Fruit fly (Drosophila melanogaster) whole organism, embryonic: ENCODE data around the gene CG9114.

Source experiments
- Atf6 ChIP-seq: fragments of 200-800 bp; sonication (Bioruptor generic); IDR thresholded peaks from 2 replicates; pipeline ENCODE4 v1.3.6; 2022; ENCODE audit warnings: missing biosample characterization, missing genetic modification characterization
- Bdp1 ChIP-seq: fragments of 200-800 bp; sonication (Bioruptor generic); optimal IDR thresholded peaks from 3 replicates; lab custom pipeline; 2016; ENCODE audit warnings: missing biosample characterization, missing genetic modification characterization
- BtbVII ChIP-seq: fragments of 200-800 bp; sonication (Bioruptor generic); optimal IDR thresholded peaks from 3 replicates; lab custom pipeline; 2017; ENCODE audit warnings: missing biosample characterization, mild to moderate bottlenecking, missing genetic modification characterization
- CG10979 ChIP-seq: fragments of 200-800 bp; sonication (Bioruptor generic); optimal IDR thresholded peaks from 2 replicates; lab custom pipeline; 2018; ENCODE audit warnings: missing biosample characterization, mild to moderate bottlenecking, missing genetic modification characterization, moderate library complexity
- CG11504 ChIP-seq: fragments of 200-800 bp; sonication (Bioruptor generic); optimal IDR thresholded peaks from 3 replicates; lab custom pipeline; 2019; ENCODE audit warnings: missing biosample characterization, mild to moderate bottlenecking, missing genetic modification characterization, moderate library complexity
- CG13624 ChIP-seq: fragments of 200-800 bp; sonication (Bioruptor generic); optimal IDR thresholded peaks from 2 replicates; lab custom pipeline; 2016; ENCODE audit warnings: missing biosample characterization, missing genetic modification characterization
- CG1602 ChIP-seq: fragments of 200-800 bp; sonication (Bioruptor generic); optimal IDR thresholded peaks from 3 replicates; lab custom pipeline; 2016; ENCODE audit warnings: missing biosample characterization, missing genetic modification characterization
- CG17186 ChIP-seq: fragments of 200-800 bp; sonication (Bioruptor generic); optimal IDR thresholded peaks from 3 replicates; lab custom pipeline; 2017; ENCODE audit warnings: missing biosample characterization, missing genetic modification reagents, missing genetic modification characterization
- CG17328 ChIP-seq: fragments of 200-800 bp; sonication (Bioruptor generic); IDR thresholded peaks from 2 replicates; pipeline ENCODE4 v1.3.6; 2022; ENCODE audit warnings: missing biosample characterization, missing genetic modification characterization
- CG1832 ChIP-seq: fragments of 200-800 bp; sonication (Bioruptor generic); optimal IDR thresholded peaks from 2 replicates; lab custom pipeline; 2017; ENCODE audit warnings: missing biosample characterization, mild to moderate bottlenecking, missing genetic modification characterization, inconsistent platforms
- CG18619 ChIP-seq: fragments of 200-800 bp; sonication (Bioruptor generic); optimal IDR thresholded peaks from 3 replicates; lab custom pipeline; 2017; ENCODE audit warnings: missing biosample characterization, mild to moderate bottlenecking, missing genetic modification characterization
- CG2199 ChIP-seq: fragments of 200-800 bp; sonication (Bioruptor generic); IDR thresholded peaks from 3 replicates; pipeline ENCODE4 v1.3.6; 2022; ENCODE audit warnings: missing biosample characterization, missing genetic modification characterization
- CG4404 ChIP-seq: fragments of 200-800 bp; sonication (Bioruptor generic); IDR thresholded peaks from 2 replicates; pipeline ENCODE4 v1.3.6; 2022; ENCODE audit warnings: missing biosample characterization, missing genetic modification characterization
- CG7372 ChIP-seq: fragments of 200-800 bp; sonication (Bioruptor generic); IDR thresholded peaks from 2 replicates; pipeline ENCODE4 v1.3.6; 2022; ENCODE audit warnings: missing biosample characterization, missing genetic modification characterization
- CG8359 ChIP-seq: fragments of 200-800 bp; sonication (Bioruptor generic); optimal IDR thresholded peaks from 2 replicates; lab custom pipeline; 2017; ENCODE audit warnings: missing biosample characterization, mild to moderate bottlenecking, missing genetic modification characterization, borderline replicate concordance
- Hmr ChIP-seq: fragments of 200-800 bp; sonication (Bioruptor generic); optimal IDR thresholded peaks from 3 replicates; lab custom pipeline; 2017; ENCODE audit warnings: mild to moderate bottlenecking, missing biosample characterization, missing genetic modification reagents, missing genetic modification characterization
- Kr ChIP-seq: fragments of 200-800 bp; sonication (Bioruptor generic); optimal IDR thresholded peaks from 2 replicates; lab custom pipeline; 2017; ENCODE audit warnings: missing biosample characterization, mild to moderate bottlenecking, missing genetic modification characterization
- Med ChIP-seq: fragments of 200-800 bp; sonication (Bioruptor generic); peaks from one replicate; lab custom pipeline; 2016; ENCODE audit warnings: missing biosample characterization, missing genetic modification characterization, mild to moderate bottlenecking, inconsistent platforms, moderate library complexity
- Oaz ChIP-seq: fragments of 200-800 bp; sonication (Bioruptor generic); IDR thresholded peaks from 2 replicates; pipeline ENCODE4 v1.3.6; 2022; ENCODE audit warnings: missing biosample characterization, missing genetic modification characterization
- Oli ChIP-seq: fragments of 200-800 bp; sonication (Bioruptor generic); optimal IDR thresholded peaks from 2 replicates; lab custom pipeline; 2018; ENCODE audit warnings: missing biosample characterization, mild to moderate bottlenecking, missing genetic modification characterization, moderate library complexity
- Sry-β ChIP-seq: fragments of 200-800 bp; sonication (Bioruptor generic); optimal IDR thresholded peaks from 2 replicates; lab custom pipeline; 2018; ENCODE audit warnings: missing biosample characterization, mild to moderate bottlenecking, missing genetic modification characterization, moderate library complexity
- Ssrp ChIP-seq: fragments of 200-800 bp; sonication (Bioruptor generic); optimal IDR thresholded peaks from 2 replicates; lab custom pipeline; 2018; ENCODE audit warnings: missing biosample characterization, mild to moderate bottlenecking, missing genetic modification characterization, moderate library complexity
- Trl ChIP-seq, 3 experiments: fragments of >200 bp in 2 of 3; fragments of 200-800 bp in 1 of 3; sonication (Bioruptor generic) in 1 of 3; optimal IDR thresholded peaks; 2 replicates in 1 of 3; 3 replicates in 2 of 3; lab custom pipeline; 2016 to 2017; ENCODE audit warnings: missing biosample characterization in 1 of 3, missing genetic modification characterization in 1 of 3
- Xrp1 ChIP-seq: fragments of 200-800 bp; sonication (Bioruptor generic); IDR thresholded peaks from 2 replicates; pipeline ENCODE4 v1.3.6; 2022; ENCODE audit warnings: missing biosample characterization, missing genetic modification characterization
- amos ChIP-seq: fragments of 200-800 bp; sonication (Bioruptor generic); IDR thresholded peaks from 2 replicates; pipeline ENCODE4 v1.3.6; 2022; ENCODE audit warnings: missing biosample characterization, missing genetic modification characterization; ENCODE audit not compliant: partially characterized antibody
- bsh ChIP-seq, 2 experiments: fragments of 200-800 bp; sonication (Bioruptor generic); optimal IDR thresholded peaks; 2 replicates each; lab custom pipeline; 2017 to 2018; ENCODE audit warnings: mild to moderate bottlenecking in 2 of 2, missing biosample characterization in 2 of 2, missing genetic modification characterization in 2 of 2, moderate library complexity in 1 of 2
- chif ChIP-seq, 2 experiments: fragments of 200-800 bp; sonication (Bioruptor generic); optimal IDR thresholded peaks; 3 replicates each; lab custom pipeline; 2016; ENCODE audit warnings: missing biosample characterization in 2 of 2, missing genetic modification characterization in 2 of 2
- ci ChIP-seq: fragments of 200-800 bp; sonication (Bioruptor generic); IDR thresholded peaks from 3 replicates; pipeline ENCODE4 v1.3.6; 2022; ENCODE audit warnings: missing biosample characterization, missing genetic modification characterization
- croc ChIP-seq: fragments of 200-800 bp; sonication (Bioruptor generic); conservative IDR thresholded peaks from 3 replicates; pipeline ENCODE4 v1.3.6; 2022; ENCODE audit warnings: missing biosample characterization, missing genetic modification characterization
- crp ChIP-seq, 2 experiments: fragments of 200-800 bp; sonication (Bioruptor generic); optimal IDR thresholded peaks; 2 replicates in 1 of 2; 3 replicates in 1 of 2; lab custom pipeline; 2017; ENCODE audit warnings: missing biosample characterization in 2 of 2, missing genetic modification characterization in 2 of 2, mild to moderate bottlenecking in 1 of 2, moderate library complexity in 1 of 2
- dmrt99B ChIP-seq: fragments of 200-800 bp; sonication (Bioruptor generic); optimal IDR thresholded peaks from 2 replicates; lab custom pipeline; 2018; ENCODE audit warnings: missing biosample characterization, mild to moderate bottlenecking, missing genetic modification characterization, moderate library complexity
- fu2 ChIP-seq: fragments of 200-800 bp; sonication (Bioruptor generic); optimal IDR thresholded peaks from 2 replicates; lab custom pipeline; 2016; ENCODE audit warnings: missing biosample characterization, missing genetic modification characterization
- gem ChIP-seq: fragments of 200-800 bp; sonication (Bioruptor generic); optimal IDR thresholded peaks from 2 replicates; lab custom pipeline; 2019; ENCODE audit warnings: missing biosample characterization, mild to moderate bottlenecking, missing genetic modification characterization, moderate library complexity
- grn ChIP-seq: fragments of 200-800 bp; sonication (Bioruptor generic); optimal IDR thresholded peaks from 3 replicates; lab custom pipeline; 2017; ENCODE audit warnings: missing biosample characterization, missing genetic modification characterization
- gro ChIP-seq: fragments of 200-800 bp; sonication (Bioruptor generic); optimal IDR thresholded peaks from 2 replicates; lab custom pipeline; 2016; ENCODE audit warnings: missing biosample characterization, missing genetic modification characterization
- gsb ChIP-seq: fragments of 200-800 bp; sonication (Bioruptor generic); IDR thresholded peaks from 2 replicates; pipeline ENCODE4 v1.3.6; 2022; ENCODE audit warnings: missing biosample characterization, missing genetic modification characterization
- kah ChIP-seq: fragments of 200-800 bp; sonication (Bioruptor generic); optimal IDR thresholded peaks from 2 replicates; lab custom pipeline; 2018; ENCODE audit warnings: missing biosample characterization, mild to moderate bottlenecking, missing genetic modification characterization
- nau ChIP-seq: fragments of 200-800 bp; sonication (Bioruptor generic); optimal IDR thresholded peaks from 3 replicates; lab custom pipeline; 2017; ENCODE audit warnings: missing biosample characterization, mild to moderate bottlenecking, missing genetic modification characterization, missing genetic modification reagents
- pho ChIP-seq: fragments of 200-800 bp; sonication (Bioruptor generic); optimal IDR thresholded peaks from 2 replicates; lab custom pipeline; 2016; ENCODE audit warnings: missing biosample characterization, missing genetic modification characterization
- pnt ChIP-seq: fragments of 200-800 bp; sonication (Bioruptor generic); optimal IDR thresholded peaks from 3 replicates; lab custom pipeline; 2016; ENCODE audit warnings: missing biosample characterization, missing genetic modification characterization
- sd ChIP-seq: fragments of 200-800 bp; sonication (Bioruptor generic); optimal IDR thresholded peaks from 3 replicates; lab custom pipeline; 2018; ENCODE audit warnings: missing biosample characterization, mild to moderate bottlenecking, missing genetic modification characterization, moderate library complexity
- sens ChIP-seq: fragments of 200-800 bp; sonication (Bioruptor generic); peaks from one replicate; lab custom pipeline; 2016; ENCODE audit warnings: missing biosample characterization, missing genetic modification characterization
- sens-2 ChIP-seq: fragments of 200-800 bp; sonication (Bioruptor generic); IDR thresholded peaks from 2 replicates; pipeline ENCODE4 v1.3.6; 2022; ENCODE audit warnings: missing biosample characterization, missing genetic modification characterization
- slou ChIP-seq: fragments of 200-800 bp; sonication (Bioruptor generic); optimal IDR thresholded peaks from 3 replicates; lab custom pipeline; 2016; ENCODE audit warnings: missing biosample characterization, missing genetic modification characterization
- sqz ChIP-seq: fragments of 200-800 bp; sonication (Bioruptor generic); optimal IDR thresholded peaks from 3 replicates; lab custom pipeline; 2018; ENCODE audit warnings: missing biosample characterization, mild to moderate bottlenecking, missing genetic modification characterization
- toy ChIP-seq: fragments of 200-800 bp; sonication (Bioruptor generic); IDR thresholded peaks from 2 replicates; pipeline ENCODE4 v1.3.6; 2022; ENCODE audit warnings: missing biosample characterization, missing genetic modification characterization
- unc-4 ChIP-seq: fragments of 200-800 bp; sonication (Bioruptor generic); IDR thresholded peaks from 2 replicates; pipeline ENCODE4 v1.3.6; 2022; ENCODE audit warnings: missing biosample characterization, missing genetic modification characterization; ENCODE audit not compliant: partially characterized antibody
- vfl ChIP-seq: fragments of 200-800 bp; sonication (Bioruptor generic); optimal IDR thresholded peaks from 2 replicates; lab custom pipeline; 2016; ENCODE audit warnings: missing biosample characterization, missing genetic modification characterization
- yki ChIP-seq: fragments of >200 bp; optimal IDR thresholded peaks from 3 replicates; lab custom pipeline; 2018

CG9114 gene

DNA sequence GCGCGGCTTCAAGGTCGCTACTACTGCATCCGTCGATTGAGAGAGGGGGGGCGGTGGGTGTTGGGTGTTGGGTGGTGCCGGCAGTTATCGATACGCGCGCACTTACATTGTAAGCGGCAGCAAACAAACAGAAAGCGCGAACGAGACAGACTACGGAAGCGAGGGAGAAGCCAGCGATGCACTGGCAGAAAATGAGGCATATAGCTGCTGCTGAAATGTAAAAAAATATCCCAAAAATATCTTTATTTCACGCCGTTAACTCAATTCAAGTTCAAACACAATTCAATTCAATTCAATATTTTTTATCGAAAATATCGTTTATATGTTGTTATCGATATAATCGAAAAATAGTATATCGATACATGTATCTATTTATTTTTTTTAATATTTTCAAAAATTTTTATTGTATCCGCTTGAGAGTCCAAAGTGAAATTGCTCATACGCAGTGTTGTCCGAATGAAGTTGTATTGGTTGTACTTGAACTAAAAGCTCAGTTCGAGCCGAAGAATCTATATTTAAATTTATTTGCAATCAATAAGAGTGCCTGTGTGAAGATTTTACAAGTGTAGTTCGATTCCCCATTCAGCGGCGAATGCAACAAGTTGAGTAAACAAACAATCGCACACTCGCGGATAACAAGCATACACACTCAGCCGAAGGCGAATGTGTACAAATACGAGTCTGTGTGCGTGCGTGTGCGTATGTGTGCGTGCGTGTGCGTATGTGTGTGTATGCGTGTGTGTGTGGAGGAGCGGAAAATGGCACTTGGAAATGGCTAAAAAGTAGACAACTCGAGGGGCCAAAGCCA lies 20.7 kb downstream of the CG9114 start (continued):
- TF ChIP-seq fu2 (GFP tag; lab: Kevin White, UChicago) = no peak
- TF ChIP-seq Sry-β = no peak
- peak; percentile 90 for TF ChIP-seq sens
- TF ChIP-seq pho (GFP tag; lab: Kevin White, UChicago) = no peak
- TF ChIP-seq Xrp1 (GFP tag; lab: Robert Waterston, UW) = no peak
- no peak for TF ChIP-seq sd (tag; lab: Kevin White, UChicago)
- 0 out of 3 replicates have a peak, but pooled peaks have one; percentile 14 for TF ChIP-seq croc (GFP tag; lab: Robert Waterston, UW)
- TF ChIP-seq Trl (optimal IDR thresholded peaks at IDR 0.05; lab: Kevin White, UChicago) = peak in 1 of 2 experiments; percentile 6
- no peak for TF ChIP-seq Trl (GFP tag; optimal IDR thresholded peaks at IDR 0.05; lab: Kevin White, UChicago)
- peak in 1 of 2 experiments; percentile 16 for TF ChIP-seq bsh (GFP tag; optimal IDR thresholded peaks at IDR 0.05; lab: Kevin White, UChicago)
- TF ChIP-seq crp (GFP tag; optimal IDR thresholded peaks at IDR 0.05; lab: Kevin White, UChicago) = no peak
- TF ChIP-seq Med (GFP tag; lab: Kevin White, UChicago) = peak; percentile 46
- TF ChIP-seq pnt (GFP tag; lab: Kevin White, UChicago) = no peak
- TF ChIP-seq kah (GFP tag; lab: Kevin White, UChicago) = no peak
- TF ChIP-seq CG8359 (GFP tag; lab: Kevin White, UChicago) = no peak
- no peak for TF ChIP-seq grn (GFP tag; lab: Kevin White, UChicago)
- peak; percentile 5 for TF ChIP-seq CG18619 (GFP tag; lab: Kevin White, UChicago)
- TF ChIP-seq Oli (tag; lab: Kevin White, UChicago) = peak; percentile 41
- no peak for TF ChIP-seq Hmr (GFP tag; lab: Kevin White, UChicago)
- TF ChIP-seq CG2199 (GFP tag; lab: Robert Waterston, UW) = no peak
- no peak for TF ChIP-seq sqz (GFP tag; lab: Kevin White, UChicago)
- no peak for TF ChIP-seq CG17186 (GFP tag; lab: Kevin White, UChicago)
- no peak for TF ChIP-seq BtbVII (GFP tag; lab: Kevin White, UChicago)
- no peak for TF ChIP-seq CG4404 (GFP tag; lab: Robert Waterston, UW)
- TF ChIP-seq yki (lab: Kevin White, UChicago) = no peak
- TF ChIP-seq slou = no peak
- TF ChIP-seq toy (GFP tag; lab: Robert Waterston, UW) = no peak
- peak; percentile 38 for TF ChIP-seq Ssrp (tag; lab: Kevin White, UChicago)
- TF ChIP-seq gem (tag; lab: Kevin White, UChicago) = peak; percentile 60
- TF ChIP-seq CG1602 (GFP tag; lab: Kevin White, UChicago) = no peak
- TF ChIP-seq CG7372 (GFP tag; lab: Robert Waterston, UW) = no peak
- TF ChIP-seq ci (GFP tag; lab: Robert Waterston, UW) = 0 out of 3 replicates have a peak, but pooled peaks have one; percentile 24
- TF ChIP-seq amos (GFP tag; lab: Robert Waterston, UW) = no peak
- no peak for TF ChIP-seq CG1832 (GFP tag; lab: Kevin White, UChicago)
- TF ChIP-seq chif (GFP tag; optimal IDR thresholded peaks at IDR 0.05; lab: Kevin White, UChicago) = no peak
- no peak for TF ChIP-seq unc-4
- no peak for TF ChIP-seq Atf6 (GFP tag; lab: Robert Waterston, UW)
- no peak for TF ChIP-seq Oaz (GFP tag; lab: Robert Waterston, UW)
- TF ChIP-seq vfl (GFP tag; lab: Kevin White, UChicago) = no peak
- TF ChIP-seq gsb (GFP tag; lab: Robert Waterston, UW) = no peak
- TF ChIP-seq sens-2 (GFP tag; lab: Robert Waterston, UW) = no peak
- TF ChIP-seq nau (GFP tag; lab: Kevin White, UChicago) = no peak
- no peak for TF ChIP-seq CG13624 (GFP tag; lab: Kevin White, UChicago)
- peak; percentile 18 for TF ChIP-seq CG10979 (tag; lab: Kevin White, UChicago)
- TF ChIP-seq CG17328 (GFP tag; lab: Robert Waterston, UW) = 0 out of 2 replicates have a peak, but pooled peaks have one; percentile 15
- TF ChIP-seq Kr = no peak
- peak; percentile 64 for TF ChIP-seq CG11504 (tag; lab: Kevin White, UChicago)
- TF ChIP-seq Bdp1 (GFP tag; lab: Kevin White, UChicago) = no peak
- no peak for TF ChIP-seq gro (GFP tag; lab: Kevin White, UChicago)
- TF ChIP-seq dmrt99B (tag; lab: Kevin White, UChicago) = peak; percentile 68
